Fruit fly (Drosophila melanogaster) whole organism, wandering third instar larva: ENCODE results near the gene meng.

Source experiments
- Mio ChIP-seq: sonication (Bioruptor generic); optimal IDR thresholded peaks from 2 replicates; lab custom pipeline; 2016; ENCODE audit warnings: missing biosample characterization, missing genetic modification characterization
- psq ChIP-seq: fragments of 200-800 bp; sonication (Bioruptor generic); optimal IDR thresholded peaks from 3 replicates; lab custom pipeline; 2017; ENCODE audit warnings: missing biosample characterization, mild to moderate bottlenecking, missing genetic modification characterization, moderate library complexity
- sv ChIP-seq: fragments of 200-800 bp; sonication (Bioruptor generic); optimal IDR thresholded peaks from 3 replicates; lab custom pipeline; 2016; ENCODE audit warnings: missing biosample characterization, missing genetic modification characterization

DNA sequence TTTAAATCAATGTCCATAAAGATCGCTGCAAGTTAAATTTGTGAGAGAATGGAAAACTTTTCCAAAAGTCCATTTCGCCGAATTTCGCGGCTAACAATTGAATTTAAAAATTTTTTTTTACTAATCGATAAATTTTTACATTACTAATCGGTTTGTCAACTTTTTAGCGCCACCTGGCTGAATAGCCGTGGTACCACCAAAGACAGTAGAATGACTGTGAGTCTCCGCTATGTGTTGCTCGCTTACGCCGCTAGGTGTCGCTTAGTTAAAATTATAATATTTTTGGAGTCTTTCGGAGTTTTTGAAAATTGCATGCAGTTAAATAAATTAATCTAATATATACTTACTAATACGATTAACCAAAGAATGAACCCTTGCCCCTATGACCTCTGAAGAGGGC, 55.1 kb downstream of the meng start:
- TF ChIP-seq sv (peak; percentile 38), psq (no peak), Mio (no peak)
